Worm (Caenorhabditis elegans) whole organism, L2 larva: ENCODE measurements around the gene rpb-2.

Source experiments
- C34F6.9 ChIP-seq: fragments of 150-350 bp; optimal IDR thresholded peaks from 2 replicates; lab custom pipeline; 2014; ENCODE audit warnings: missing biosample characterization, missing genetic modification characterization
- F13H6.1 ChIP-seq: sonication (generic microtip); optimal IDR thresholded peaks from 2 replicates; lab custom pipeline; 2016; ENCODE audit warnings: missing genetic modification characterization, missing compliant biosample characterization
- R02D3.7 ChIP-seq: fragments of 150-350 bp; optimal IDR thresholded peaks from 2 replicates; lab custom pipeline; 2014; ENCODE audit warnings: missing biosample characterization, missing genetic modification characterization
- Y55F3AM.14 ChIP-seq: fragments of 200-800 bp; sonication (Bioruptor generic); optimal IDR thresholded peaks from 2 replicates; lab custom pipeline; 2018; ENCODE audit warnings: mild to moderate bottlenecking, missing genetic modification characterization, missing compliant biosample characterization
- alr-1 ChIP-seq: fragments of 150-350 bp; optimal IDR thresholded peaks from 2 replicates; lab custom pipeline; 2014; ENCODE audit warnings: missing biosample characterization, missing genetic modification characterization
- aly-2 ChIP-seq: fragments of 150-350 bp; optimal IDR thresholded peaks from 2 replicates; lab custom pipeline; 2014; ENCODE audit warnings: missing biosample characterization, missing genetic modification characterization
- ama-1 ChIP-seq: fragments of 150-350 bp; optimal IDR thresholded peaks from 2 replicates; lab custom pipeline; 2018; ENCODE audit warnings: inconsistent platforms
- blmp-1 ChIP-seq: sonication (generic microtip); optimal IDR thresholded peaks from 2 replicates; lab custom pipeline; 2017; ENCODE audit warnings: missing genetic modification characterization, mild to moderate bottlenecking, missing compliant biosample characterization, antibody characterized with exemption, moderate library complexity; ENCODE audit not compliant: insufficient read depth
- ceh-16 ChIP-seq: fragments of 150-350 bp; optimal IDR thresholded peaks from 2 replicates; lab custom pipeline; 2014; ENCODE audit warnings: missing biosample characterization, missing genetic modification characterization
- crh-2 ChIP-seq: sonication (generic microtip); optimal IDR thresholded peaks from 2 replicates; lab custom pipeline; 2017; ENCODE audit warnings: missing biosample characterization, missing genetic modification characterization
- dmd-4 ChIP-seq: sonication (generic microtip); optimal IDR thresholded peaks from 2 replicates; lab custom pipeline; 2017; ENCODE audit warnings: missing biosample characterization, missing genetic modification characterization
- egl-27 ChIP-seq: sonication (generic microtip); optimal IDR thresholded peaks from 3 replicates; lab custom pipeline; 2017; ENCODE audit warnings: missing biosample characterization, missing genetic modification reagents, missing genetic modification characterization
- elt-1 ChIP-seq: fragments of 150-350 bp; optimal IDR thresholded peaks from 2 replicates; lab custom pipeline; 2014; ENCODE audit warnings: missing biosample characterization, missing genetic modification characterization
- elt-3 ChIP-seq: sonication (generic microtip); optimal IDR thresholded peaks from 2 replicates; lab custom pipeline; 2017; ENCODE audit warnings: missing biosample characterization, missing genetic modification characterization
- fos-1 ChIP-seq: fragments of 150-350 bp; optimal IDR thresholded peaks from 2 replicates; lab custom pipeline; 2014; ENCODE audit warnings: missing biosample characterization, missing genetic modification characterization
- gmeb-1 ChIP-seq: fragments of 150-350 bp; optimal IDR thresholded peaks from 2 replicates; lab custom pipeline; 2014; ENCODE audit warnings: missing biosample characterization, missing genetic modification characterization
- lin-11 ChIP-seq: fragments of 150-350 bp; sonication (generic microtip); optimal IDR thresholded peaks from 2 replicates; lab custom pipeline; 2014; ENCODE audit warnings: missing biosample characterization, missing genetic modification characterization, inconsistent platforms, mixed read lengths
- lin-13 ChIP-seq: fragments of 150-350 bp; optimal IDR thresholded peaks from 2 replicates; lab custom pipeline; 2014; ENCODE audit warnings: missing biosample characterization, missing genetic modification reagents, missing genetic modification characterization
- lin-39 ChIP-seq: fragments of 150-350 bp; optimal IDR thresholded peaks from 2 replicates; lab custom pipeline; 2014; ENCODE audit warnings: missing biosample characterization, missing genetic modification reagents, missing genetic modification characterization
- lsy-2 ChIP-seq, 2 experiments: fragments of 150-350 bp in 1 of 2; sonication (generic microtip) in 1 of 2; optimal IDR thresholded peaks; 2 replicates each; lab custom pipeline; 2014 to 2017; ENCODE audit warnings: missing biosample characterization in 2 of 2, missing genetic modification characterization in 2 of 2
- mdl-1 ChIP-seq, 2 experiments: fragments of 150-350 bp in 1 of 2; sonication (generic microtip) in 1 of 2; optimal IDR thresholded peaks; 2 replicates each; lab custom pipeline; 2017; ENCODE audit warnings: missing biosample characterization in 2 of 2, missing genetic modification characterization in 2 of 2
- nhr-11 ChIP-seq: fragments of 150-350 bp; optimal IDR thresholded peaks from 2 replicates; lab custom pipeline; 2014; ENCODE audit warnings: missing biosample characterization, missing genetic modification characterization
- nhr-12 ChIP-seq: fragments of 150-350 bp; optimal IDR thresholded peaks from 2 replicates; lab custom pipeline; 2014; ENCODE audit warnings: missing biosample characterization, missing genetic modification characterization
- nhr-129 ChIP-seq: fragments of 150-350 bp; optimal IDR thresholded peaks from 2 replicates; lab custom pipeline; 2014; ENCODE audit warnings: missing biosample characterization, missing genetic modification characterization
- nhr-21 ChIP-seq: fragments of 150-350 bp; optimal IDR thresholded peaks from 2 replicates; lab custom pipeline; 2014; ENCODE audit warnings: missing biosample characterization, missing genetic modification characterization
- nhr-23 ChIP-seq: fragments of 150-350 bp; optimal IDR thresholded peaks from 2 replicates; lab custom pipeline; 2014; ENCODE audit warnings: missing biosample characterization, missing genetic modification reagents, missing genetic modification characterization
- nhr-237 ChIP-seq: fragments of 150-350 bp; optimal IDR thresholded peaks from 2 replicates; lab custom pipeline; 2014; ENCODE audit warnings: missing biosample characterization, missing genetic modification characterization
- nhr-6 ChIP-seq: fragments of 150-350 bp; optimal IDR thresholded peaks from 2 replicates; lab custom pipeline; 2014; ENCODE audit warnings: missing biosample characterization, missing genetic modification characterization
- peb-1 ChIP-seq: fragments of 150-350 bp; optimal IDR thresholded peaks from 2 replicates; lab custom pipeline; 2014; ENCODE audit warnings: missing biosample characterization, missing genetic modification characterization
- sem-4 ChIP-seq: fragments of 150-350 bp; optimal IDR thresholded peaks from 2 replicates; lab custom pipeline; 2014; ENCODE audit warnings: missing biosample characterization, missing genetic modification reagents, missing genetic modification characterization
- skn-1 ChIP-seq: sonication (generic microtip); optimal IDR thresholded peaks from 2 replicates; lab custom pipeline; 2017; ENCODE audit warnings: missing biosample characterization, missing genetic modification characterization
- sma-3 ChIP-seq: sonication (generic microtip); optimal IDR thresholded peaks from 2 replicates; lab custom pipeline; 2016; ENCODE audit warnings: missing genetic modification reagents, missing genetic modification characterization, missing compliant biosample characterization
- sma-9 ChIP-seq, 2 experiments: fragments of 150-350 bp in 1 of 2; sonication (generic microtip) in 1 of 2; optimal IDR thresholded peaks; 2 replicates each; lab custom pipeline; 2014 to 2016; ENCODE audit warnings: missing genetic modification characterization in 2 of 2, mild to moderate bottlenecking in 1 of 2, missing biosample characterization in 1 of 2, missing compliant biosample characterization in 1 of 2, missing genetic modification reagents in 1 of 2, moderate library complexity in 1 of 2
- snpc-4 ChIP-seq: fragments of 150-350 bp; optimal IDR thresholded peaks from 2 replicates; lab custom pipeline; 2014; ENCODE audit warnings: missing biosample characterization, missing genetic modification characterization
- unc-39 ChIP-seq: fragments of 150-350 bp; optimal IDR thresholded peaks from 2 replicates; lab custom pipeline; 2014; ENCODE audit warnings: missing biosample characterization, missing genetic modification characterization
- unc-55 ChIP-seq: fragments of 150-350 bp; sonication (generic microtip); optimal IDR thresholded peaks from 3 replicates; lab custom pipeline; 2014; ENCODE audit warnings: missing biosample characterization, missing genetic modification reagents, missing genetic modification characterization
- zag-1 ChIP-seq: fragments of 150-350 bp; optimal IDR thresholded peaks from 2 replicates; lab custom pipeline; 2014; ENCODE audit warnings: missing biosample characterization, missing genetic modification characterization
- ztf-1 ChIP-seq: fragments of 200-800 bp; sonication (Bioruptor generic); conservative IDR thresholded peaks from 2 replicates; pipeline ENCODE4 v1.3.6; 2022; ENCODE audit warnings: missing genetic modification characterization, missing compliant biosample characterization
- ztf-11 ChIP-seq: sonication (generic microtip); optimal IDR thresholded peaks from 2 replicates; lab custom pipeline; 2017; ENCODE audit warnings: missing biosample characterization, missing genetic modification characterization
- ztf-4 ChIP-seq: fragments of 150-350 bp; optimal IDR thresholded peaks from 2 replicates; lab custom pipeline; 2014; ENCODE audit warnings: missing biosample characterization, missing genetic modification characterization

rpb-2 gene

DNA sequence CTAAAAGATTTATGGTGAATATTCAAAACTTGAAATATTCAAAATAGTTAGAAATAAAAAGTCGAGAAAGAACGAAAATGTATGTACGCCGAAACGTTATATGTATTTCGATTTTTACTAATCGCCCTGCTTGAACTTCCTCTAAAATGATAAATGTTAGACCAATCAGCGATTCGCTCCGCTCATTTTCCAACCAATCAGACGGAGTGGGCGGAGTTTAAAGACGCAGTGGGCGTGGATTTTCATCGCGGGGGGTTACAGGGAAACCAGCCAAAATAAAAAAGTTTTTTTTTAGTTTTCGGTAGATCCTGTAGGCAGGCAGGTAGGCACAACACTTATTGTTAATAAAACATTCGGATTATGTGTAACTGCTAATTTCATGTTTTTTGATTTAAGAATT, 13.6 kb downstream of the rpb-2 start:
- no peak for TF ChIP-seq nhr-23 (tag; lab: Kevin White, UChicago)
- TF ChIP-seq ztf-11 = no peak

ce11 chrIII:4956566-4956965, 17.2 kb downstream of the rpb-2 start, which contains the start of gene C26E6.1:
Gene C26E6.1, plus strand, starts transcription at chrIII:4956866.
- TF ChIP-seq egl-27 (no peak), ama-1 (lab: Kevin White, UChicago) (no peak), lsy-2 (tag; optimal IDR thresholded peaks at IDR 0.05; lab: Kevin White, UChicago) (no peak), ztf-11 (no peak), nhr-129 (tag; lab: Kevin White, UChicago) (no peak), dmd-4 (no peak), ceh-16 (tag; lab: Kevin White, UChicago) (no peak), skn-1 (tag; lab: Kevin White, UChicago) (no peak), nhr-237 (no peak), C34F6.9 (tag; lab: Kevin White, UChicago) (no peak), F13H6.1 (tag; lab: Kevin White, UChicago) (no peak), lin-13 (GFP tag; lab: Kevin White, UChicago) (no peak), nhr-21 (tag; lab: Kevin White, UChicago) (no peak), peb-1 (no peak)

ce11 chrIII:4960204-4960603, 20.8 kb downstream of the rpb-2 start, which contains the start of gene C27F2.4:
Gene C27F2.4, minus strand, starts transcription at chrIII:4960304.
- TF ChIP-seq skn-1 (tag; lab: Kevin White, UChicago) = no peak
- no peak for TF ChIP-seq unc-39
- no peak for TF ChIP-seq alr-1 (tag; lab: Kevin White, UChicago)

ce11 chrIII:4961281-4961680, 21.9 kb downstream of the rpb-2 start:
- no peak for TF ChIP-seq lin-13 (GFP tag; lab: Kevin White, UChicago)
- TF ChIP-seq R02D3.7 (tag; lab: Kevin White, UChicago) = no peak
- TF ChIP-seq zag-1 = no peak
- TF ChIP-seq, all 48 proteins: peak for 0

ce11 chrIII:4962393-4962792, 23.0 kb downstream of the rpb-2 start, which contains the start of gene vps-22:
Gene vps-22, minus strand, starts transcription at chrIII:4962493.
- no peak for TF ChIP-seq nhr-21 (tag; lab: Kevin White, UChicago)
- no peak for TF ChIP-seq blmp-1 (tag; lab: Kevin White, UChicago)
- no peak for TF ChIP-seq ztf-1 (GFP tag; lab: Robert Waterston, UW)
- no peak for TF ChIP-seq snpc-4 (tag; lab: Kevin White, UChicago)
- no peak for TF ChIP-seq elt-3 (tag; lab: Kevin White, UChicago)
- no peak for TF ChIP-seq dmd-4
- TF ChIP-seq nhr-11 (tag; lab: Kevin White, UChicago) = no peak
- no peak for TF ChIP-seq unc-55 (GFP tag; lab: Kevin White, UChicago)
- no peak for TF ChIP-seq lin-39 (tag; lab: Kevin White, UChicago)
- TF ChIP-seq Y55F3AM.14 (GFP tag; lab: Kevin White, UChicago) = no peak
- TF ChIP-seq alr-1 (tag; lab: Kevin White, UChicago) = no peak
- TF ChIP-seq gmeb-1 = no peak
- no peak for TF ChIP-seq ceh-16 (tag; lab: Kevin White, UChicago)

DNA sequence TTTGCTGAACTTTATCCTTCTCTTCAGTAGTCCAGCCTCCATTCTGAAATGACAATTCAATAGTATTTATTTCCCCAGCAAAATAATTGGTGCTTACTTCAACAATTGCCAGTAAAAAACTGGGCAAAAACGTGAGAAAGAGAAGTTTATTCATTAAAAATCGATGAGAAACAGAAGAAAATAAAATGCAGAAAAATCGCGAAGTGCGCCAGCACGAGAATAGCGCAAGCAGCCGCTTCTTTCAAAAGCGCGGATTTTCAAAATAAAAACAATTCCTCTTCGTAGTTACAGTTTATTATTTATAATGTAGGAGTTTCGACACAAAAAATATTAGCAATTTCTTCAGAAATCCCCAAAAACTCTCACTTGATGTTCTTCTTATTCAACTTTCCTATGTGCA, 23.5 kb downstream of the rpb-2 start, which contains the start of gene C27F2.9:
C27F2.9 (minus strand) TSS at position 159 of the 400 bp plus-strand sequence.
- peak; percentile 75 for TF ChIP-seq nhr-21 (tag; lab: Kevin White, UChicago)
- TF ChIP-seq nhr-6 = peak; percentile 72
- peak; percentile 73 for TF ChIP-seq fos-1 (tag; lab: Kevin White, UChicago)
- peak; percentile 90 for TF ChIP-seq sma-3 (GFP tag; lab: Kevin White, UChicago)
- TF ChIP-seq nhr-12 = no peak
- TF ChIP-seq lsy-2 (tag; optimal IDR thresholded peaks at IDR 0.05; lab: Kevin White, UChicago) = peak; percentile 89 to 94
- TF ChIP-seq alr-1 (tag; lab: Kevin White, UChicago) = no peak
- peak; percentile 89 for TF ChIP-seq lin-13 (GFP tag; lab: Kevin White, UChicago)
- TF ChIP-seq aly-2 = no peak
- TF ChIP-seq lin-11 (tag; lab: Kevin White, UChicago) = peak; percentile 62
- peak; percentile 92 for TF ChIP-seq sma-9 (GFP tag; optimal IDR thresholded peaks at IDR 0.05; lab: Kevin White, UChicago)
- no peak for TF ChIP-seq sma-9 (tag; optimal IDR thresholded peaks at IDR 0.05; lab: Kevin White, UChicago)
- TF ChIP-seq ztf-1 (GFP tag; lab: Robert Waterston, UW) = no peak
- TF ChIP-seq mdl-1 (tag; optimal IDR thresholded peaks at IDR 0.05; lab: Kevin White, UChicago) = peak in 1 of 2 experiments; percentile 34
- TF ChIP-seq nhr-23 (tag; lab: Kevin White, UChicago) = no peak
- TF ChIP-seq C34F6.9 (tag; lab: Kevin White, UChicago) = peak; percentile 97
- no peak for TF ChIP-seq elt-3 (tag; lab: Kevin White, UChicago)
- TF ChIP-seq unc-55 (GFP tag; lab: Kevin White, UChicago) = peak; percentile 95
- TF ChIP-seq elt-1 (tag; lab: Kevin White, UChicago) = no peak
- TF ChIP-seq nhr-11 (tag; lab: Kevin White, UChicago) = no peak
- peak; percentile 11 for TF ChIP-seq ceh-16 (tag; lab: Kevin White, UChicago)
- TF ChIP-seq sem-4 (tag; lab: Kevin White, UChicago) = peak; percentile 80
- TF ChIP-seq crh-2 (tag; lab: Kevin White, UChicago) = peak; percentile 93
- TF ChIP-seq Y55F3AM.14 (GFP tag; lab: Kevin White, UChicago) = peak; percentile 20
- no peak for TF ChIP-seq skn-1 (tag; lab: Kevin White, UChicago)
- TF ChIP-seq lin-39 (tag; lab: Kevin White, UChicago) = no peak
- TF ChIP-seq ztf-4 (tag; lab: Kevin White, UChicago) = peak; percentile 55
- peak; percentile 40 for TF ChIP-seq zag-1
- peak; percentile 73 for TF ChIP-seq ama-1 (lab: Kevin White, UChicago)
- peak; percentile 63 for TF ChIP-seq blmp-1 (tag; lab: Kevin White, UChicago)
- peak; percentile 100 for TF ChIP-seq gmeb-1
